Worm (Caenorhabditis elegans): Measurements from ENCODE around the gene lsy-2.

- no peak for TF ChIP-seq hlh-11 (tag; optimal IDR thresholded peaks at IDR 0.05)
- TF ChIP-seq mxl-2 (GFP tag; conservative IDR thresholded peaks at IDR 0.05), result no peak
- TF ChIP-seq egl-43 (GFP tag; IDR thresholded peaks at IDR 0.05), result no peak
- no peak for TF ChIP-seq lin-13 (GFP tag; optimal IDR thresholded peaks at IDR 0.05)
- no peak for TF ChIP-seq sdz-12 (GFP tag; optimal IDR thresholded peaks at IDR 0.05)
- no peak for TF ChIP-seq lim-7 (GFP tag; IDR thresholded peaks at IDR 0.05)
- TF ChIP-seq unc-39 (tag; optimal IDR thresholded peaks at IDR 0.05), result no peak
- no peak for TF ChIP-seq hlh-30 (tag; optimal IDR thresholded peaks at IDR 0.05; ENCODE audit: insufficient read depth)
- TF ChIP-seq nhr-237 (tag; optimal IDR thresholded peaks at IDR 0.05), result no peak
- TF ChIP-seq mdt-29 (GFP tag; IDR thresholded peaks at IDR 0.05), result no peak
Measured at ce11 chrX:2120961-2121360, 31.5 kb downstream of the lsy-2 start, which contains the start of gene gpa-5.
